Fruit fly (Drosophila melanogaster) whole organism, larva: ENCODE measurements around the gene CG7296.
A peak's percentile ranks its signal among the peaks of the same experiment; 100 is the strongest.

Experiments
- noc ChIP-seq: fragments of 200-800 bp; sonication (Bioruptor generic); optimal IDR thresholded peaks from 3 replicates; lab custom pipeline; 2019; ENCODE audit warnings: missing biosample characterization, mild to moderate bottlenecking, missing genetic modification characterization, moderate library complexity

CG7296 gene

dm6 chr2L:10661490-10662240 lies 25.2 kb downstream of the CG7296 start, which contains the start of gene CG31871:
Gene CG31871 (plus strand): TSS chr2L:10662081.
- peak; percentile 17 for TF ChIP-seq noc (tag; lab: Kevin White, UChicago)

- no peak for TF ChIP-seq noc (tag; lab: Kevin White, UChicago)
Observed at dm6 chr2L:10657981-10658380, 28.9 kb downstream of the CG7296 start, which contains the start of gene CG45690. Gene CG45690 (plus strand): TSS chr2L:10658281.

- TF ChIP-seq noc (tag; lab: Kevin White, UChicago), result no peak
Observed at dm6 chr2L:10654520-10654919, 32.3 kb downstream of the CG7296 start.

DNA sequence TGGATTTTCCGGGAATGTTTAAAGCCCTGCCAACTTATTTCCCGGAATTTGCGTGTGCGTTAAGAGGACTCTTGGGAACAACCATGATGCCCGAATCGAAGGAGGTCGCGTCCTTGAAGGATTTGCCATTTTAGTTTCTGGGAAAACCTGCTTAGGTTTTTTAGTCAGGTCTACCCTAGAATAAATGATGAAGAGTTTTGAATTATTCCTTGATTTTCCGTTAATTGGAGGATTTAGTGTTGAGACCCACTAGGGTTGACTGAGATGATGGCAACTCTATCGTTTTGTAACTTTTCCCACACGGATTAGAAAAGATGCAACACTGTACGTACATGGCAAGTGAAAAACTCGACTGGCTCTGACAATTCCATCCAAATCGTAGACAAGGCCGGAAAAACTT lies 35.6 kb downstream of the CG7296 start, which contains the start of gene dbf:
Gene dbf, plus strand, starts transcription at position 301 of the 400 bp plus-strand sequence.
- TF ChIP-seq noc (tag; lab: Kevin White, UChicago), result no peak

DNA sequence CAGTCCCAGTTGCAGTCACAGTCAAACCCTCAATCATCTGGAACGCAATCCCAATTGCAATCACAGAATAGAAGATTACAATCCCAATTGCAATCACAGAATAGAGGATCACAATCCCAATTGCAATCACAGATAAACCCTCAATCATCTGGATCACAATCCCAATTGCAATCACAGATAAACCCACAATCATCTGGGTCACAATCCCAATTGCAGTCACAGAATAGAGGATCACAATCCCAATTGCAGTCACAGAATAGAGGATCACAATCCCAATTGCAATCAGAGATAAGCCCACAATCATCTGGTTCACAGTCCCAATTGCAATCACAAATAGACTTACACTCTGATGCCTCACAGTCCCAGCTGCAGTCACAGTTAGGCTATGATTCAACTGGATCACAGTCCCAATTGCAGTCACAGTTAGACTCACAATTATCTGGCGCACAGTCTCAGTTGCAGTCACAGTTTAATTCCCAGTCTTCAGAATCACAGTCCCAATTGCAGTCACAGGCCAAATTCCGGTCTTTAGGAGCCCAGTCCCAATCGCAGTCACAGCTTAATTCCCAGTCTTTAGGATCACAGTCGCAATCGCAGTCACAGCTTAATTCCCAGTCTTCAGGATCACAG lies 39.0 kb downstream of the CG7296 start:
- TF ChIP-seq noc (tag; lab: Kevin White, UChicago), result no peak

DNA sequence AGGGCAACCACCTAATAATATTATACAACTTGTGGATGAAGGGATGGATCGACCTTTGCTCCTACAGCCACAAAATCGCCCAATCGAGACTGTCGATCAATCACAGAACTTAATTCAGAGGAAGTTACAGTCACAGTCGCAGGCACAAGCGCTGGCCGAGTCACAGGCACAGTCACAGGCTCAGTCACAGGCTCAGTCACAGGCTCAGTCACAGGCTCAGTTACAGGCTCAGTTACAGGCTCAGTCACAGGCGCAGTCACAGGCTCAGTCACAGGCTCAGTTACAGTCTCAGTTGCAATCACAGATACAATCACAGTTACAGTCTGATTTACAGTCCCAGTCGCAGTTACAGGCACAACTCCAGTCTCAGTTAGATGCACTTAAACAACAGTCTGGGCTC lies 40.1 kb downstream of the CG7296 start:
- no peak for TF ChIP-seq noc (tag; lab: Kevin White, UChicago)

DNA sequence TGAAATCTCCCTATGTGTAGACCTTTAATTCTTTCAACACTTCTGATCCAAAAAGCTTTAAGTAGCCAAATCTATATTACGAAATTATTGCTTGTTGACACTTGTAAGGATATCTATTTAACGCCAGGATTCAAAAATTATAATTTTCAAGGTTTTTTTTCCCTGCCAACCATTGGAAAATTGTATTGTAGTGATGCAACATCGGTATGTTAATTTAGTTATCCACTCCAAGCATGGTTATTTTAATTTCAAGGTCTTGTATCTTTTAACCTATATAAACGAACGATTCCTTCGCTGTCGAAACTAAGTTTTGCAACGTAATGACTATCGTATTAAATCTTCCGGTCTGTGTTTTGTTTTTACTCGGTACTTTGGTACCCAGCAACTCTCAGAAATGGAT lies 40.8 kb downstream of the CG7296 start, which contains the start of gene CG17097:
Gene CG17097, plus strand, starts transcription at position 301 of the 400 bp plus-strand sequence.
- no peak for TF ChIP-seq noc (tag; lab: Kevin White, UChicago)

- TF ChIP-seq noc (tag; lab: Kevin White, UChicago), result no peak
Observed at dm6 chr2L:10643671-10644070, 43.2 kb downstream of the CG7296 start, which contains the start of gene CG18284. Gene CG18284 (plus strand): TSS chr2L:10643971.

DNA sequence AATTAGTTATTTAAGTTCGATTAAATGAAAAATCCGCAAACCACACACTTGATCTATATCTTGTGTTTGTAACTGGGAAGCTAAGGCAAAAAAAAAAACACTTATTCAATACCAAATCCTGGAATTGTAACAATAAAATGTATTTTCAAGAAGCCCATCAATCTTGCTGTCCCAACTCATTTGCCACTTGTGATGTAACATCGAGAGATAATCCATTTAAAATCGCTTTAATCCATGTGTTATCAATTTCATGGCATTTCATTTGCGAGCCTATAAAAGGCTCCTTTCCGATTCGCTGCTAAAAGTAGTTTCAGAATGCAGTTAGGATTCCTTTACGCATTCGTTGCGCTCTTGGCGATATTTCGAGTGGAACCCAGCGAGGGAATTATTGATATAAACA lies 47.2 kb downstream of the CG7296 start, which contains the start of gene CG31872:
Gene CG31872, plus strand, starts transcription at position 301 of the 400 bp plus-strand sequence.
- TF ChIP-seq noc (tag; lab: Kevin White, UChicago), result no peak

- TF ChIP-seq noc (tag; lab: Kevin White, UChicago), result no peak
Observed at dm6 chr2L:10638371-10638770, 48.5 kb downstream of the CG7296 start, which contains the start of gene CG7329. Gene CG7329 (minus strand): TSS chr2L:10638471.
